Fruit fly (Drosophila melanogaster) whole organism, embryonic: ENCODE measurements around the gene CG15882.

Source experiments
- Aef1 ChIP-seq: fragments of 200-800 bp; sonication (Bioruptor generic); IDR thresholded peaks from 3 replicates; pipeline ENCODE4 v1.3.6; 2022; ENCODE audit warnings: missing biosample characterization, missing genetic modification characterization
- Bgb ChIP-seq: fragments of 200-800 bp; sonication (Bioruptor generic); IDR thresholded peaks from 2 replicates; pipeline ENCODE4 v1.3.6; 2022; ENCODE audit warnings: missing biosample characterization, missing genetic modification characterization; ENCODE audit not compliant: partially characterized antibody
- CG10209 ChIP-seq: fragments of 200-800 bp; sonication (Bioruptor generic); optimal IDR thresholded peaks from 3 replicates; lab custom pipeline; 2017; ENCODE audit warnings: missing biosample characterization, mild to moderate bottlenecking, missing genetic modification characterization, missing genetic modification reagents
- CG10431 ChIP-seq: fragments of 200-800 bp; sonication (Bioruptor generic); optimal IDR thresholded peaks from 3 replicates; lab custom pipeline; 2018; ENCODE audit warnings: missing biosample characterization, mild to moderate bottlenecking, missing genetic modification characterization
- CG10979 ChIP-seq: fragments of 200-800 bp; sonication (Bioruptor generic); optimal IDR thresholded peaks from 2 replicates; lab custom pipeline; 2018; ENCODE audit warnings: missing biosample characterization, mild to moderate bottlenecking, missing genetic modification characterization, moderate library complexity
- CG11504 ChIP-seq: fragments of 200-800 bp; sonication (Bioruptor generic); optimal IDR thresholded peaks from 3 replicates; lab custom pipeline; 2019; ENCODE audit warnings: missing biosample characterization, mild to moderate bottlenecking, missing genetic modification characterization, moderate library complexity
- CG11560 ChIP-seq: fragments of 200-800 bp; sonication (Bioruptor generic); IDR thresholded peaks from 3 replicates; pipeline ENCODE4 v1.3.6; 2022; ENCODE audit warnings: missing biosample characterization, missing genetic modification characterization
- CG12236 ChIP-seq: fragments of 200-800 bp; sonication (Bioruptor generic); optimal IDR thresholded peaks from 2 replicates; lab custom pipeline; 2016; ENCODE audit warnings: missing biosample characterization, missing genetic modification characterization
- CG1233 ChIP-seq: fragments of 200-800 bp; sonication (Bioruptor generic); optimal IDR thresholded peaks from 4 replicates; lab custom pipeline; 2018; ENCODE audit warnings: missing biosample characterization, mild to moderate bottlenecking, missing genetic modification characterization
- CG12391 ChIP-seq: fragments of 200-800 bp; sonication (Bioruptor generic); optimal IDR thresholded peaks from 3 replicates; lab custom pipeline; 2018; ENCODE audit warnings: missing biosample characterization, mild to moderate bottlenecking, missing genetic modification characterization, moderate library complexity
- CG14667 ChIP-seq: fragments of 200-800 bp; sonication (Bioruptor generic); IDR thresholded peaks from 2 replicates; pipeline ENCODE4 v1.3.6; 2022; ENCODE audit warnings: missing biosample characterization, missing genetic modification characterization
- CG14710 ChIP-seq: fragments of 200-800 bp; sonication (Bioruptor generic); optimal IDR thresholded peaks from 3 replicates; lab custom pipeline; 2019; ENCODE audit warnings: missing biosample characterization, mild to moderate bottlenecking, missing genetic modification characterization, moderate library complexity
- CG15011 ChIP-seq: fragments of 200-800 bp; sonication (Bioruptor generic); optimal IDR thresholded peaks from 3 replicates; lab custom pipeline; 2018; ENCODE audit warnings: missing biosample characterization, mild to moderate bottlenecking, missing genetic modification characterization
- CG17612 ChIP-seq: fragments of 200-800 bp; sonication (Bioruptor generic); IDR thresholded peaks from 2 replicates; pipeline ENCODE4 v1.3.6; 2022; ENCODE audit warnings: missing biosample characterization, missing genetic modification characterization
- CG18011 ChIP-seq: fragments of 200-800 bp; sonication (Bioruptor generic); optimal IDR thresholded peaks from 2 replicates; lab custom pipeline; 2017; ENCODE audit warnings: missing biosample characterization, missing genetic modification characterization, mild to moderate bottlenecking, moderate library complexity, missing genotype
- CG18262 ChIP-seq: fragments of 200-800 bp; optimal IDR thresholded peaks from 3 replicates; lab custom pipeline; 2019; ENCODE audit warnings: missing biosample characterization, mild to moderate bottlenecking, missing genetic modification characterization, moderate library complexity
- CG32767 ChIP-seq: fragments of 200-800 bp; sonication (Bioruptor generic); IDR thresholded peaks from 2 replicates; pipeline ENCODE4 v1.3.6; 2022; ENCODE audit warnings: missing biosample characterization, missing genetic modification characterization
- CG4282 ChIP-seq: fragments of 200-800 bp; sonication (Bioruptor generic); optimal IDR thresholded peaks from 2 replicates; lab custom pipeline; 2016; ENCODE audit warnings: missing biosample characterization, missing genetic modification characterization
- CG6791 ChIP-seq: fragments of 200-800 bp; sonication (Bioruptor generic); IDR thresholded peaks from 3 replicates; pipeline ENCODE4 v1.3.6; 2022; ENCODE audit warnings: missing biosample characterization, missing genetic modification characterization; ENCODE audit not compliant: partially characterized antibody
- CG7271 ChIP-seq: fragments of 200-800 bp; sonication (Bioruptor generic); optimal IDR thresholded peaks from 2 replicates; lab custom pipeline; 2018; ENCODE audit warnings: missing biosample characterization, mild to moderate bottlenecking, missing genetic modification characterization, moderate library complexity
- CG7786 ChIP-seq: fragments of 200-800 bp; sonication (Bioruptor generic); optimal IDR thresholded peaks from 2 replicates; lab custom pipeline; 2016; ENCODE audit warnings: missing biosample characterization, missing genetic modification characterization
- CG9215 ChIP-seq: fragments of 200-800 bp; sonication (Bioruptor generic); IDR thresholded peaks from 2 replicates; pipeline ENCODE4 v1.3.6; 2022; ENCODE audit warnings: missing biosample characterization, missing genetic modification characterization
- CTCF ChIP-seq: fragments of 200-800 bp; sonication (Bioruptor generic); optimal IDR thresholded peaks from 2 replicates; lab custom pipeline; 2017; ENCODE audit warnings: missing biosample characterization, mild to moderate bottlenecking, missing genetic modification characterization, moderate library complexity
- Dad ChIP-seq: fragments of 200-800 bp; sonication (Bioruptor generic); optimal IDR thresholded peaks from 3 replicates; lab custom pipeline; 2016; ENCODE audit warnings: missing biosample characterization, missing genetic modification characterization
- Ets97D ChIP-seq: fragments of 200-800 bp; sonication (Bioruptor generic); optimal IDR thresholded peaks from 3 replicates; lab custom pipeline; 2016; ENCODE audit warnings: missing biosample characterization, missing genetic modification characterization
- Hmr ChIP-seq: fragments of 200-800 bp; sonication (Bioruptor generic); optimal IDR thresholded peaks from 3 replicates; lab custom pipeline; 2017; ENCODE audit warnings: mild to moderate bottlenecking, missing biosample characterization, missing genetic modification reagents, missing genetic modification characterization
- NfI ChIP-seq: fragments of 200-800 bp; sonication (Bioruptor generic); optimal IDR thresholded peaks from 3 replicates; lab custom pipeline; 2018; ENCODE audit warnings: missing biosample characterization, mild to moderate bottlenecking, missing genetic modification characterization, moderate library complexity
- Sry-β ChIP-seq: fragments of 200-800 bp; sonication (Bioruptor generic); optimal IDR thresholded peaks from 2 replicates; lab custom pipeline; 2018; ENCODE audit warnings: missing biosample characterization, mild to moderate bottlenecking, missing genetic modification characterization, moderate library complexity
- ash1 ChIP-seq: fragments of 200-800 bp; sonication (Bioruptor generic); optimal IDR thresholded peaks from 2 replicates; lab custom pipeline; 2018; ENCODE audit warnings: missing biosample characterization, mild to moderate bottlenecking, missing genetic modification characterization
- cg ChIP-seq: fragments of 200-800 bp; sonication (Bioruptor generic); optimal IDR thresholded peaks from 3 replicates; lab custom pipeline; 2019; ENCODE audit warnings: missing biosample characterization, mild to moderate bottlenecking, missing genetic modification characterization, moderate library complexity
- croc ChIP-seq: fragments of 200-800 bp; sonication (Bioruptor generic); conservative IDR thresholded peaks from 3 replicates; pipeline ENCODE4 v1.3.6; 2022; ENCODE audit warnings: missing biosample characterization, missing genetic modification characterization
- crol ChIP-seq: fragments of 200-800 bp; sonication (Bioruptor generic); IDR thresholded peaks from 2 replicates; pipeline ENCODE4 v1.3.6; 2022; ENCODE audit warnings: missing biosample characterization, missing genetic modification characterization
- dmrt11E ChIP-seq: fragments of 200-800 bp; sonication (Bioruptor generic); optimal IDR thresholded peaks from 3 replicates; lab custom pipeline; 2018; ENCODE audit warnings: missing biosample characterization, mild to moderate bottlenecking, missing genetic modification characterization, moderate library complexity
- en ChIP-seq: fragments of 200-800 bp; sonication (Bioruptor generic); optimal IDR thresholded peaks from 2 replicates; lab custom pipeline; 2016; ENCODE audit warnings: missing biosample characterization, missing genetic modification characterization
- esg ChIP-seq: fragments of 200-800 bp; sonication (Bioruptor generic); conservative IDR thresholded peaks from 2 replicates; pipeline ENCODE4 v1.3.6; 2022; ENCODE audit warnings: missing biosample characterization, missing genetic modification characterization
- gem ChIP-seq: fragments of 200-800 bp; sonication (Bioruptor generic); optimal IDR thresholded peaks from 2 replicates; lab custom pipeline; 2019; ENCODE audit warnings: missing biosample characterization, mild to moderate bottlenecking, missing genetic modification characterization, moderate library complexity
- grau ChIP-seq: fragments of 200-800 bp; optimal IDR thresholded peaks from 3 replicates; lab custom pipeline; 2019; ENCODE audit warnings: missing biosample characterization, mild to moderate bottlenecking, missing genetic modification characterization, moderate library complexity
- ken ChIP-seq: fragments of 200-800 bp; sonication (Bioruptor generic); IDR thresholded peaks from 3 replicates; pipeline ENCODE4 v1.3.6; 2022; ENCODE audit warnings: missing biosample characterization, missing genetic modification characterization
- lola ChIP-seq, 3 experiments: fragments of >200 bp in 2 of 3; fragments of 200-800 bp in 1 of 3; sonication (Bioruptor generic) in 1 of 3; optimal IDR thresholded peaks; 2 replicates each; lab custom pipeline; 2017 to 2019; ENCODE audit warnings: missing biosample characterization in 3 of 3, missing genetic modification characterization in 3 of 3, mild to moderate bottlenecking in 1 of 3, moderate library complexity in 1 of 3
- nerfin-2 ChIP-seq: fragments of 200-800 bp; sonication (Bioruptor generic); IDR thresholded peaks from 2 replicates; pipeline ENCODE4 v1.3.6; 2022; ENCODE audit warnings: missing biosample characterization, missing genetic modification characterization; ENCODE audit not compliant: partially characterized antibody
- odd ChIP-seq: fragments of 200-800 bp; sonication (Bioruptor generic); optimal IDR thresholded peaks from 2 replicates; lab custom pipeline; 2017; ENCODE audit warnings: missing biosample characterization, mild to moderate bottlenecking, missing genetic modification characterization
- onecut ChIP-seq: fragments of 200-800 bp; sonication (Bioruptor generic); IDR thresholded peaks from 2 replicates; pipeline ENCODE4 v1.3.6; 2022; ENCODE audit warnings: missing biosample characterization, missing genetic modification characterization
- pho ChIP-seq: fragments of 200-800 bp; sonication (Bioruptor generic); optimal IDR thresholded peaks from 2 replicates; lab custom pipeline; 2016; ENCODE audit warnings: missing biosample characterization, missing genetic modification characterization
- sens ChIP-seq: fragments of 200-800 bp; sonication (Bioruptor generic); peaks from one replicate; lab custom pipeline; 2016; ENCODE audit warnings: missing biosample characterization, missing genetic modification characterization
- slou ChIP-seq: fragments of 200-800 bp; sonication (Bioruptor generic); optimal IDR thresholded peaks from 3 replicates; lab custom pipeline; 2016; ENCODE audit warnings: missing biosample characterization, missing genetic modification characterization
- sob ChIP-seq: fragments of 200-800 bp; sonication (Bioruptor generic); IDR thresholded peaks from 2 replicates; pipeline ENCODE4 v1.3.6; 2022; ENCODE audit warnings: missing biosample characterization, missing genetic modification characterization
- tll ChIP-seq, 2 experiments: fragments of 200-800 bp in 1 of 2; fragments of >200 bp in 1 of 2; sonication (Bioruptor generic) in 1 of 2; optimal IDR thresholded peaks; 2 replicates each; lab custom pipeline; 2017 to 2019; ENCODE audit warnings: missing biosample characterization in 2 of 2, missing genetic modification characterization in 2 of 2, mild to moderate bottlenecking in 1 of 2, moderate library complexity in 1 of 2
- tna ChIP-seq: fragments of 200-800 bp; sonication (Bioruptor generic); IDR thresholded peaks from 2 replicates; pipeline ENCODE4 v1.3.6; 2022; ENCODE audit warnings: missing biosample characterization, missing genetic modification characterization; ENCODE audit not compliant: partially characterized antibody
- yki ChIP-seq: fragments of >200 bp; optimal IDR thresholded peaks from 3 replicates; lab custom pipeline; 2018
- z ChIP-seq: fragments of 200-800 bp; sonication (Bioruptor generic); IDR thresholded peaks from 3 replicates; pipeline ENCODE4 v1.3.6; 2022; ENCODE audit warnings: missing biosample characterization, missing genetic modification characterization

The CG15882 gene

DNA sequence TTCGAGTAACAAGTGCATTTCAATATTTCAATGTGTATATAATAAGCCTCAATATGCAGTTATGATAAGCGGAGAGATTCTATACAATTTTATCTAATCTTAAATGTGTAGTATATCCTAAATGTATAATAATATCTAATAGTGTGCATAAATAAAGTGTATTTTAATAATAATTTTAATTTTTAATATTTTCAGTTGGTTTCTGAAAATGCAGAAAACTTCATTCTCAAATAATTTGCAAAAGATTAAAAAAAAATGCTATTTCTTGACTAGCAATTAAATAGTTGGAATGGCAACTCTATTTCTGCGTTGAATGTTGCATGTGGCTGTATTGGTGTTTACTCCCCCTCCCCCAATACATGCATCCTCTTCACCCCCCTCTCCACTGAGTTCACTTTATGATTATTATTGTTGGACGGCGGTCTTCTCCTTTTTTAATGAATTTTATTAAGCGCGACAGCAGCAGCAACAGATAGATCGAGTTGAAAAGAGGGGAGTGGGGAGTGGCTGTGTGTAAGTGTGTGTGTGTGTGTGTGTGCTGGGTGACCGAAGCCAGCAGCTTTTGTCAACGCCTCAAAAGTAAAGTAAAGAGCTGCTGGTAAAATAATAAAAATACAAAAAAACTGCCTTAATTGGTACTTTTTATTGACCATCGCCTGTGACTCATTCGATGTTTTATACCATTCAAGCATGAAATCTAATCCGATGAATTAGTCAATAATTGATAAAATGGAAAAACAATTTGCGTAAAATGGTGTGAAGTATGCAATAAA, 36.6 kb upstream of the CG15882 start:
- TF ChIP-seq esg (GFP tag; lab: Robert Waterston, UW) (no peak), CG11560 (tag; lab: Robert Waterston, UW) (no peak), Aef1 (GFP tag; lab: Robert Waterston, UW) (no peak), crol (peak; percentile 75), CG11504 (tag; lab: Kevin White, UChicago) (peak; percentile 2), CTCF (GFP tag; lab: Kevin White, UChicago) (no peak), CG14710 (peak; percentile 3), gem (tag; lab: Kevin White, UChicago) (peak; percentile 8), z (GFP tag; lab: Robert Waterston, UW) (0 out of 3 replicates have a peak, but pooled peaks have one; percentile 19), CG10979 (tag; lab: Kevin White, UChicago) (no peak), dmrt11E (peak; percentile 8), CG18262 (tag; lab: Kevin White, UChicago) (peak; percentile 28), lola (GFP tag; optimal IDR thresholded peaks at IDR 0.05; lab: Kevin White, UChicago) (peak in 1 of 3 experiments; percentile 24), cg (GFP tag; lab: Kevin White, UChicago) (peak; percentile 18), CG17612 (GFP tag; lab: Robert Waterston, UW) (no peak), Sry-β (peak; percentile 71), en (GFP tag; lab: Kevin White, UChicago) (no peak), sens (GFP tag; lab: Kevin White, UChicago) (peak; percentile 62), CG18011 (GFP tag; lab: Kevin White, UChicago) (peak; percentile 72), nerfin-2 (GFP tag; lab: Robert Waterston, UW) (no peak)

DNA sequence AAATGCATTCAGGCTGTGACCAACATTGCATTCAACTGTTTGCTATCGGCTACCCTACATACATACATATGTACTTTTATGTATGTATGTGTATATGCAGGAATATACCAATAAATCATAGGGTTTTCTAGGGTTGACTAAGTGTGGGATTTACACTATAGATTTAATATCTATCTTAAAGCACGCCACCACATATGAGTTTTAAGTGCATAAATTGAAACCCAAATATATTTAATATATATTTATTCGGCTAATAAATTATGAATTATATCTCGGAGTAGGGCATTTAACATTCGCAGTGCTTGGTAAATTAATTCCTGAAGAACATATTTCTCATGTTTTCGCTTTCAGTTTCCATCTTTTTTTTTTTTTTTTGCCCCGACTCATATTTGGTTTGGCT, 35.8 kb upstream of the CG15882 start:
- peak; percentile 35 for TF ChIP-seq CG12391 (tag; lab: Kevin White, UChicago)
- no peak for TF ChIP-seq CG10209
- no peak for TF ChIP-seq pho (GFP tag; lab: Kevin White, UChicago)
- no peak for TF ChIP-seq sob (GFP tag; lab: Robert Waterston, UW)
- TF ChIP-seq grau: peak; percentile 33
- TF ChIP-seq Dad (GFP tag; lab: Kevin White, UChicago): no peak
- TF ChIP-seq CG9215 (GFP tag; lab: Robert Waterston, UW): no peak
- TF ChIP-seq CG15011 (GFP tag; lab: Kevin White, UChicago): no peak
- TF ChIP-seq CG7271 (tag; lab: Kevin White, UChicago): no peak
- no peak for TF ChIP-seq Bgb (GFP tag; lab: Robert Waterston, UW)
- TF ChIP-seq CG14667: no peak
- peak; percentile 59 for TF ChIP-seq CG10979 (tag; lab: Kevin White, UChicago)
- no peak for TF ChIP-seq tna
- no peak for TF ChIP-seq tll (GFP tag; optimal IDR thresholded peaks at IDR 0.05; lab: Kevin White, UChicago)
- TF ChIP-seq CG4282 (GFP tag; lab: Kevin White, UChicago): no peak
- no peak for TF ChIP-seq CG6791
- TF ChIP-seq CG32767 (GFP tag; lab: Robert Waterston, UW): no peak
- TF ChIP-seq croc (GFP tag; lab: Robert Waterston, UW): no peak; the same call in 2 of the 3 replicates
- no peak for TF ChIP-seq CG1233 (GFP tag; lab: Kevin White, UChicago)
- TF ChIP-seq CG10431 (GFP tag; lab: Kevin White, UChicago): no peak
- TF ChIP-seq Hmr (GFP tag; lab: Kevin White, UChicago): no peak
- no peak for TF ChIP-seq CG12236 (GFP tag; lab: Kevin White, UChicago)
- no peak for TF ChIP-seq NfI (GFP tag; lab: Kevin White, UChicago)
- no peak for TF ChIP-seq Ets97D (GFP tag; lab: Kevin White, UChicago)
- no peak for TF ChIP-seq yki (lab: Kevin White, UChicago)
- TF ChIP-seq odd: no peak
- TF ChIP-seq CG7786 (GFP tag; lab: Kevin White, UChicago): no peak
- no peak for TF ChIP-seq ken (GFP tag; lab: Robert Waterston, UW)
- TF ChIP-seq slou (GFP tag; lab: Kevin White, UChicago): no peak
- TF ChIP-seq onecut (GFP tag; lab: Robert Waterston, UW): no peak
- TF ChIP-seq ash1: no peak
